Fruit fly (Drosophila melanogaster): ENCODE measurements around the gene klu.

- TF ChIP-seq CG8159 (tag; optimal IDR thresholded peaks at IDR 0.05) (no peak), Pif1A (GFP tag; optimal IDR thresholded peaks at IDR 0.05) (peak; percentile 13)
Observed at dm6 chr3L:11047877-11048276, 38.9 kb upstream of the klu start.

Data from whole organism, pupa.